Worm (Caenorhabditis elegans) whole organism, L4/young adult: ENCODE data around the gene ceh-34.

Source experiments
- W03F9.2 ChIP-seq: fragments of 150-350 bp; optimal IDR thresholded peaks from 2 replicates; lab custom pipeline; 2014; ENCODE audit warnings: missing biosample characterization, missing genetic modification characterization
- him-1 ChIP-seq: sonication (generic microtip); optimal IDR thresholded peaks from 2 replicates; lab custom pipeline; 2016; ENCODE audit warnings: missing genotype, missing genetic modification reagents, missing genetic modification characterization, missing compliant biosample characterization

- no peak for TF ChIP-seq W03F9.2
- TF ChIP-seq him-1 (tag; lab: Kevin White, UChicago) = no peak
Observed at ce11 chrV:5273241-5273640, 46.1 kb downstream of the ceh-34 start.
